Worm (Caenorhabditis elegans): ENCODE results near the gene gcn-2.
A peak's percentile ranks its signal among the peaks of the same experiment; 100 is the strongest.

gcn-2 gene

ce11 chrII:13053443-13053842, 30.5 kb upstream of the gcn-2 start:
- no peak for TF ChIP-seq unc-62 (GFP tag; optimal IDR thresholded peaks at IDR 0.05 in 1 of 2)
- TF ChIP-seq unc-62 (tag; optimal IDR thresholded peaks at IDR 0.05): no peak

- no peak for TF ChIP-seq nhr-237 (tag; optimal IDR thresholded peaks at IDR 0.05)
- no peak for TF ChIP-seq jun-1 (tag; optimal IDR thresholded peaks at IDR 0.05)
- peak; percentile 70 for TF ChIP-seq set-16 (GFP tag; IDR thresholded peaks at IDR 0.05)
- peak; percentile 19 for TF ChIP-seq nhr-11 (tag; optimal IDR thresholded peaks at IDR 0.05)
- TF ChIP-seq hlh-11 (tag; optimal IDR thresholded peaks at IDR 0.05): peak; percentile 39
These were observed 27.4 kb upstream of the gcn-2 start, which contains the start of gene zyx-1 for ce11 chrII:13056580-13056979. zyx-1 (plus strand) TSS chrII:13056910.

- TF ChIP-seq lin-38 (GFP tag; IDR thresholded peaks at IDR 0.05): no peak
- no peak for TF ChIP-seq daf-8 (GFP tag; IDR thresholded peaks at IDR 0.05)
- no peak for TF ChIP-seq T26A8.4 (GFP tag; IDR thresholded peaks at IDR 0.05)
- TF ChIP-seq nhr-28 (tag; optimal IDR thresholded peaks at IDR 0.05): no peak
- no peak for TF ChIP-seq tra-1 (GFP tag; IDR thresholded peaks at IDR 0.05)
- TF ChIP-seq rbr-2 (tag; optimal IDR thresholded peaks at IDR 0.05): no peak
- no peak for TF ChIP-seq madf-9 (GFP tag; conservative IDR thresholded peaks at IDR 0.05)
- TF ChIP-seq nhr-237 (tag; optimal IDR thresholded peaks at IDR 0.05): no peak
- no peak for TF ChIP-seq F49E8.2 (tag; optimal IDR thresholded peaks at IDR 0.05; ENCODE audit: borderline replicate concordance)
- peak; percentile 70 for TF ChIP-seq set-16 (GFP tag; IDR thresholded peaks at IDR 0.05)
- TF ChIP-seq hlh-11 (tag; optimal IDR thresholded peaks at IDR 0.05): no peak
- TF ChIP-seq dmd-6 (GFP tag; IDR thresholded peaks at IDR 0.05): 0 out of 2 replicates have a peak, but pooled peaks have one; percentile 8
These were observed 24.8 kb upstream of the gcn-2 start for ce11 chrII:13059196-13059595.

ce11 chrII:13065251-13065650, 18.7 kb upstream of the gcn-2 start:
- TF ChIP-seq attf-4 (tag; optimal IDR thresholded peaks at IDR 0.05) (no peak), mdl-1 (tag; optimal IDR thresholded peaks at IDR 0.05) (peak in 1 of 2 experiments; percentile 73), hif-1 (tag; optimal IDR thresholded peaks at IDR 0.05) (peak in 1 of 2 experiments; percentile 71), hlh-11 (tag; optimal IDR thresholded peaks at IDR 0.05) (peak; percentile 38), ceh-20 (GFP tag; IDR thresholded peaks at IDR 0.05) (peak; percentile 30; the same call in 1 of the 2 replicates), nhr-48 (tag; optimal IDR thresholded peaks at IDR 0.05) (no peak), tag-97 (GFP tag; IDR thresholded peaks at IDR 0.05) (no peak), daf-16 (GFP tag; optimal IDR thresholded peaks at IDR 0.05) (peak in 1 of 2 experiments; percentile 63), daf-16 (tag; optimal IDR thresholded peaks at IDR 0.05) (no peak), daf-8 (GFP tag; IDR thresholded peaks at IDR 0.05) (no peak), lin-1 (GFP tag; IDR thresholded peaks at IDR 0.05) (no peak), saeg-2 (GFP tag; IDR thresholded peaks at IDR 0.05) (no peak), hlh-30 (tag; optimal IDR thresholded peaks at IDR 0.05; ENCODE audit: insufficient read depth) (peak; percentile 51), arid-1 (GFP tag; conservative IDR thresholded peaks at IDR 0.05) (no peak), unc-62 (GFP tag; optimal IDR thresholded peaks at IDR 0.05 in 1 of 2) (peak in 1 of 2 experiments; percentile 74), unc-62 (tag; optimal IDR thresholded peaks at IDR 0.05) (no peak), rbr-2 (tag; optimal IDR thresholded peaks at IDR 0.05) (peak; percentile 3), mxl-2 (GFP tag; conservative IDR thresholded peaks at IDR 0.05) (no peak)

- TF ChIP-seq hif-1 (tag; optimal IDR thresholded peaks at IDR 0.05): peak in 1 of 2 experiments; percentile 18
- peak; percentile 94 for TF ChIP-seq set-16 (GFP tag; IDR thresholded peaks at IDR 0.05)
- TF ChIP-seq hlh-11 (tag; optimal IDR thresholded peaks at IDR 0.05): peak; percentile 53
- peak; percentile 41; the same call in 1 of the 2 replicates for TF ChIP-seq ceh-20 (GFP tag; IDR thresholded peaks at IDR 0.05)
- TF ChIP-seq lin-29 (GFP tag; IDR thresholded peaks at IDR 0.05): 0 out of 2 replicates have a peak, but pooled peaks have one; percentile 9
- TF ChIP-seq daf-16 (GFP tag; optimal IDR thresholded peaks at IDR 0.05): peak in 1 of 2 experiments; percentile 33
- TF ChIP-seq daf-16 (tag; optimal IDR thresholded peaks at IDR 0.05): no peak
- peak; percentile 6 for TF ChIP-seq sdz-12 (GFP tag; optimal IDR thresholded peaks at IDR 0.05)
- TF ChIP-seq ceh-44 (GFP tag; IDR thresholded peaks at IDR 0.05): 0 out of 2 replicates have a peak, but pooled peaks have one; percentile 15
- TF ChIP-seq aha-1 (tag): peak; percentile 68
- no peak for TF ChIP-seq nhr-28 (tag; optimal IDR thresholded peaks at IDR 0.05)
- no peak for TF ChIP-seq nhr-6 (tag; optimal IDR thresholded peaks at IDR 0.05)
- TF ChIP-seq Y105C5A.15 (GFP tag; IDR thresholded peaks at IDR 0.05): no peak
These were observed 17.1 kb upstream of the gcn-2 start for ce11 chrII:13066777-13067290.

All from whole organism, L4 larva.